Worm (Caenorhabditis elegans) whole organism, L2 larva: ENCODE measurements around the gene cyp-13B1.

Experiments
- ceh-82 ChIP-seq: fragments of 150-350 bp; optimal IDR thresholded peaks from 2 replicates; lab custom pipeline; 2014; ENCODE audit warnings: missing biosample characterization, missing genetic modification characterization
- elt-1 ChIP-seq: fragments of 150-350 bp; optimal IDR thresholded peaks from 2 replicates; lab custom pipeline; 2014; ENCODE audit warnings: missing biosample characterization, missing genetic modification characterization
- mbf-1 ChIP-seq: sonication (generic microtip); optimal IDR thresholded peaks from 2 replicates; lab custom pipeline; 2017; ENCODE audit warnings: missing biosample characterization, missing genetic modification characterization

DNA sequence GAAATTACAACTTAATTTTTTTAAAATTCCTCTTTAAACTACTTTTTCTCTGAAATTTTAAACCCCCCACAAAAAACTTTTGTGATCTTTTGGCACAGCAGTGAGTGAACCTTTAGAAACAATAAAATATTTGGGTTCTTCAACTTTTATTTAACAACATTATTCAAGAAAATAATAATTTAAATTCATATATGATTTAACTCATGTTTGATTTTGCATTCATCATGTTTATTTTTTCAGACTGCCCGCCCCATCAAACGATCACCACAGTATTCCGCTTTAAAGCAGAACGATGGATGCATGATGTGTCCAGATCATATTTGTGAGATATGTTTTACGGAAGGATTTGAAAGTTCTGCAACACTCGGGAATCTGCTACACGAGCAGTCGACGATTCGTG is 37.0 kb upstream of the cyp-13B1 start, which contains the start of gene set-8:
- TF ChIP-seq elt-1 (no peak), mbf-1 (tag; lab: Kevin White, UChicago) (no peak), ceh-82 (tag; lab: Kevin White, UChicago) (no peak)
